Fruit fly (Drosophila melanogaster) whole organism, pupa: ENCODE data around the gene smash.

Experiments
- CG4496 ChIP-seq: fragments of 200-800 bp; sonication (Bioruptor generic); IDR thresholded peaks from 3 replicates; pipeline ENCODE4 v1.3.6; 2022; ENCODE audit warnings: missing biosample characterization, missing genetic modification characterization
- Pif1A ChIP-seq: fragments of 200-800 bp; sonication (Bioruptor generic); optimal IDR thresholded peaks from 3 replicates; lab custom pipeline; 2016; ENCODE audit warnings: missing biosample characterization, missing genetic modification characterization

DNA sequence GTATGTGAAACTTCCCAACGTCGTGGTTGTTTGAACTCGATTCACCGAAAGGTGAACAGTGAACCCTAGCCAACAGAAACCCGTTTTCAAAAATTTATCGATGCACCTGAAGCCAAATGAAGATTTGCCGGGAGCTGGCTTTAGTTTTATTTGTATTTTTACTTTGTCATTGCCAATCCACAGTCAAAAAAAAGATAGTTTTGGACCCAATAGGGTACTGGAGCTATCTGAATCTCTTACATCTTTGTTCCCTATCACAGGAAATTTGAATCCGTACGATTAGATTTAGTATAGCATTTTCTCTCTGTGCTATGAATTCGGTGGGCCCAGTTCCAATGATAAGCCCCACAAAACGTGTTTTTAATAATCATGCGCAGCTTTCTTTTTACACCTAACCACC, 71.6 kb downstream of the smash start:
- no peak for TF ChIP-seq Pif1A
- TF ChIP-seq CG4496 (GFP tag; lab: Robert Waterston, UW), result no peak
